Worm (Caenorhabditis elegans) whole organism, L4/young adult: ENCODE measurements around the gene Y43F8B.15.

Source experiments
- W03F9.2 ChIP-seq: fragments of 150-350 bp; optimal IDR thresholded peaks from 2 replicates; lab custom pipeline; 2014; ENCODE audit warnings: missing biosample characterization, missing genetic modification characterization
- dao-5 ChIP-seq: sonication (generic microtip); optimal IDR thresholded peaks from 2 replicates; lab custom pipeline; 2016; ENCODE audit warnings: missing genotype, missing genetic modification characterization, moderate library complexity, missing compliant biosample characterization
- him-1 ChIP-seq: sonication (generic microtip); optimal IDR thresholded peaks from 2 replicates; lab custom pipeline; 2016; ENCODE audit warnings: missing genotype, missing genetic modification reagents, missing genetic modification characterization, missing compliant biosample characterization

DNA sequence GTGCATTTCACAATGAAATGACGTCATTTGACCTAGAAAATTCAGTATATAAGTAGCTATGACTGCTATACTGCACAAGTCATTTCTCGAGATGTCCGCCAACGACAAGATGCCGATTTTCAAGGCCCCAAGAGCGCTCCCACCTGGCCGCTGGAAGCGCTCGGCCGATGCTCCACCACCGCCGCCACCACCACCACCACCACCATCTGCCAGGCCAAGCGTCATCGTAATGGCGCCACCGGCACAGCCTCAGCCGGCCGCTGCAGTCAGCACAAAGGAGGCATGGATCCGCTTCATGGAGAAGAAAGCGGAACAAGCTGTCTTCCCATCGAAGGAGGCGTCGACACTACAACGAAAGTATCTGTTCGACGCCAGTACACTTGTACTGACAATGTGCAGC, 23.3 kb upstream of the Y43F8B.15 start, which contains the start of gene Y43F8B.28:
- TF ChIP-seq him-1 (tag; lab: Kevin White, UChicago) (no peak), W03F9.2 (no peak), dao-5 (no peak)
